Worm (Caenorhabditis elegans): Measurements from ENCODE around the gene K02D10.4.

- TF ChIP-seq elt-3 (tag; optimal IDR thresholded peaks at IDR 0.05) (no peak), mdl-1 (tag; optimal IDR thresholded peaks at IDR 0.05) (no peak), lsy-2 (tag; optimal IDR thresholded peaks at IDR 0.05) (no peak), sma-3 (GFP tag; optimal IDR thresholded peaks at IDR 0.05) (no peak), egl-27 (tag; optimal IDR thresholded peaks at IDR 0.05) (no peak), dmd-4 (tag; optimal IDR thresholded peaks at IDR 0.05) (no peak), nhr-12 (tag; optimal IDR thresholded peaks at IDR 0.05) (no peak), snpc-4 (tag; optimal IDR thresholded peaks at IDR 0.05) (no peak), ztf-4 (tag; optimal IDR thresholded peaks at IDR 0.05) (no peak), mab-5 (tag; optimal IDR thresholded peaks at IDR 0.05) (no peak)
Measured at ce11 chrIII:8773375-8773774, 6.4 kb downstream of the K02D10.4 start.
